Fruit fly (Drosophila melanogaster) whole organism, prepupa: ENCODE results near the gene shop.

Source experiments
- CG4318 ChIP-seq: fragments of 200-800 bp; sonication (Bioruptor generic); optimal IDR thresholded peaks from 3 replicates; lab custom pipeline; 2017; ENCODE audit warnings: missing biosample characterization, mild to moderate bottlenecking, missing genetic modification characterization
- CG6792 ChIP-seq: fragments of 200-800 bp; sonication (Bioruptor generic); optimal IDR thresholded peaks from 3 replicates; lab custom pipeline; 2016; ENCODE audit warnings: missing biosample characterization, missing genetic modification characterization
- CG6808 ChIP-seq: fragments of 200-800 bp; sonication (Bioruptor generic); optimal IDR thresholded peaks from 3 replicates; lab custom pipeline; 2017; ENCODE audit warnings: missing biosample characterization, missing genetic modification characterization, mild to moderate bottlenecking, moderate library complexity, missing genetic modification reagents
- Ets21C ChIP-seq: fragments of 200-800 bp; sonication (Bioruptor generic); optimal IDR thresholded peaks from 3 replicates; lab custom pipeline; 2016; ENCODE audit warnings: missing biosample characterization, missing genetic modification characterization
- Ets96B ChIP-seq: fragments of 200-800 bp; optimal IDR thresholded peaks from 2 replicates; lab custom pipeline; 2019; ENCODE audit warnings: missing biosample characterization, mild to moderate bottlenecking, missing genetic modification characterization, moderate library complexity
- Gug ChIP-seq: fragments of 200-800 bp; sonication (Bioruptor generic); IDR thresholded peaks from 2 replicates; pipeline ENCODE4 v1.3.6; 2022; ENCODE audit warnings: missing biosample characterization, missing genetic modification characterization
- achi ChIP-seq: fragments of 200-800 bp; sonication (Bioruptor generic); optimal IDR thresholded peaks from 3 replicates; lab custom pipeline; 2016; ENCODE audit warnings: missing biosample characterization, missing genetic modification characterization
- cyc ChIP-seq: fragments of 200-800 bp; sonication (Bioruptor generic); optimal IDR thresholded peaks from 3 replicates; lab custom pipeline; 2016; ENCODE audit warnings: missing biosample characterization, missing genetic modification characterization
- eg ChIP-seq: fragments of 200-800 bp; sonication (Bioruptor generic); IDR thresholded peaks from 3 replicates; pipeline ENCODE4 v1.3.6; 2022; ENCODE audit warnings: missing biosample characterization, missing genetic modification characterization
- fd85E ChIP-seq: fragments of 200-800 bp; sonication (Bioruptor generic); optimal IDR thresholded peaks from 3 replicates; lab custom pipeline; 2016; ENCODE audit warnings: missing biosample characterization, missing genetic modification characterization
- svp ChIP-seq: fragments of 200-800 bp; sonication (Bioruptor generic); peaks from one replicate; lab custom pipeline; 2016; ENCODE audit warnings: missing biosample characterization, missing genetic modification characterization

- TF ChIP-seq cyc (GFP tag; lab: Kevin White, UChicago) (no peak), achi (GFP tag; lab: Kevin White, UChicago) (no peak), CG6792 (no peak), Ets96B (no peak), Ets21C (GFP tag; lab: Kevin White, UChicago) (no peak), CG6808 (GFP tag; lab: Kevin White, UChicago) (no peak), CG4318 (GFP tag; lab: Kevin White, UChicago) (no peak), svp (GFP tag; lab: Kevin White, UChicago) (no peak), eg (no peak), fd85E (GFP tag; lab: Kevin White, UChicago) (no peak), Gug (GFP tag; lab: Robert Waterston, UW) (no peak)
Observed at dm6 chrX:18813049-18813448, 35.3 kb downstream of the shop start, which contains the start of gene CG42450.
